Fruit fly (Drosophila melanogaster): ENCODE measurements around the gene CG15021.

DNA sequence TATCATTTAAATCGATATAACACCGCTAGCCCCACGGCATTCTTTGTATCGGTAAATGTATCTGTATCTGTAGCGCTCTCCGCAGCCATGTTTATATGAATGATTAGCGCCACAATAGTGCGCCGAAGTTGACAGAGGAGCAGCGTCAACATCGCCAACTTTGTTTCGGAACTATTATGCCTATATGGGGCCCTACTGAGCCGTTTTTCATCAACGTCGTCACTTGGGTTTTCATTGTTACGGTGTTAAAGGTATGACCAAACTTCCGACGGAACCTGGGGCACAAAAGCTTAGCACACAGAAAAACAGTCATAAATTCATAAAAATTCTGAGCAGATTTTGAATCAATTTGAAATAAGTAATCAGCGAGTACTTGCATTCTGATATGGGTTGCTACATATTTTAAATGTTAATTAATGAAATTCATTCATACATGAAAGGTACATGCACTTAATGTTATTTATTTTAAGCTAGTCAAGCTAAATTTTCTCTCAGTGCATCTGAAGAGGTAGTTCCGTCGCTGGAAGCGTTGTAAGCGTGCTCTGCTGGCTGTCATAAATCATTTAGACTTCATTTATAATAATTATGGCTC is 25.0 kb downstream of the CG15021 start, which contains the start of gene CG15023:
- TF ChIP-seq kay (GFP tag; ENCODE audit: borderline replicate concordance): no peak
- TF ChIP-seq tj (GFP tag; optimal IDR thresholded peaks at IDR 0.05): no peak
- TF ChIP-seq CG7045 (GFP tag; optimal IDR thresholded peaks at IDR 0.05): no peak
- TF ChIP-seq CG1620 (GFP tag; optimal IDR thresholded peaks at IDR 0.05): no peak
- no peak for TF ChIP-seq CG11617 (GFP tag; optimal IDR thresholded peaks at IDR 0.05)
- no peak for TF ChIP-seq Crg-1 (GFP tag; optimal IDR thresholded peaks at IDR 0.05)
- no peak for TF ChIP-seq ovo (GFP tag; optimal IDR thresholded peaks at IDR 0.05)
- TF ChIP-seq toe (GFP tag; optimal IDR thresholded peaks at IDR 0.05): no peak
- no peak for TF ChIP-seq cnc (optimal IDR thresholded peaks at IDR 0.05)
- no peak for TF ChIP-seq CG14711 (tag; optimal IDR thresholded peaks at IDR 0.05)
- TF ChIP-seq Hr96 (GFP tag; optimal IDR thresholded peaks at IDR 0.05): no peak
- no peak for TF ChIP-seq CG12768 (GFP tag; optimal IDR thresholded peaks at IDR 0.05)
- no peak for TF ChIP-seq bab1 (GFP tag; optimal IDR thresholded peaks at IDR 0.05)
